Fruit fly (Drosophila melanogaster) whole organism, wandering third instar larva: ENCODE measurements around the gene Osi8.
A peak's percentile ranks its signal among the peaks of the same experiment; 100 is the strongest.

Experiments used
- CG32264 ChIP-seq: fragments of 200-800 bp; sonication (Bioruptor generic); optimal IDR thresholded peaks from 2 replicates; lab custom pipeline; 2016; ENCODE audit warnings: missing biosample characterization, missing genetic modification characterization
- CG9705 ChIP-seq: fragments of 200-800 bp; sonication (Bioruptor generic); optimal IDR thresholded peaks from 2 replicates; lab custom pipeline; 2018; ENCODE audit warnings: missing biosample characterization, mild to moderate bottlenecking, missing genetic modification characterization
- CrebA ChIP-seq: fragments of 200-800 bp; sonication (Bioruptor generic); optimal IDR thresholded peaks from 2 replicates; lab custom pipeline; 2016; ENCODE audit warnings: missing biosample characterization, mild to moderate bottlenecking, missing genetic modification characterization, borderline replicate concordance
- Dfd ChIP-seq: fragments of >200 bp; optimal IDR thresholded peaks from 2 replicates; lab custom pipeline; 2017; ENCODE audit warnings: missing biosample characterization, missing genetic modification characterization
- Dif ChIP-seq: fragments of 200-275, 200-300 bp; sonication (Bioruptor generic); optimal IDR thresholded peaks from 2 replicates; lab custom pipeline; 2018; ENCODE audit warnings: missing biosample characterization, missing genetic modification characterization; ENCODE audit not compliant: partially characterized antibody
- GATAd ChIP-seq: sonication (Bioruptor generic); optimal IDR thresholded peaks from 2 replicates; lab custom pipeline; 2016; ENCODE audit warnings: missing biosample characterization, missing genetic modification characterization
- Hnf4 ChIP-seq: fragments of 200-800 bp; sonication (Bioruptor generic); optimal IDR thresholded peaks from 2 replicates; lab custom pipeline; 2016; ENCODE audit warnings: missing biosample characterization, mild to moderate bottlenecking, missing genetic modification characterization
- Hr78 ChIP-seq: fragments of >200 bp; optimal IDR thresholded peaks from 2 replicates; lab custom pipeline; 2017; ENCODE audit warnings: missing biosample characterization, missing genetic modification characterization
- Hr83 ChIP-seq: fragments of 200-300 bp; sonication (Bioruptor generic); optimal IDR thresholded peaks from 2 replicates; lab custom pipeline; 2016; ENCODE audit warnings: missing biosample characterization, mild to moderate bottlenecking, missing genetic modification characterization, moderate library complexity; ENCODE audit not compliant: poor library complexity, severe bottlenecking
- Jra ChIP-seq: sonication (Bioruptor generic); optimal IDR thresholded peaks from 2 replicates; lab custom pipeline; 2016; ENCODE audit warnings: missing biosample characterization, missing genetic modification characterization
- Mio ChIP-seq: sonication (Bioruptor generic); optimal IDR thresholded peaks from 2 replicates; lab custom pipeline; 2016; ENCODE audit warnings: missing biosample characterization, missing genetic modification characterization
- Myc ChIP-seq: fragments of >200 bp; optimal IDR thresholded peaks from 2 replicates; lab custom pipeline; 2017
- Rel ChIP-seq, 2 experiments: fragments of 200-800 bp; sonication (Bioruptor generic) in 1 of 2; optimal IDR thresholded peaks; 2 replicates in 1 of 2; 3 replicates in 1 of 2; lab custom pipeline; 2016 to 2019; ENCODE audit warnings: mild to moderate bottlenecking in 2 of 2, missing biosample characterization in 2 of 2, missing genetic modification characterization in 2 of 2, moderate library complexity in 1 of 2
- Sp1 ChIP-seq: fragments of 200-800 bp; sonication (Bioruptor generic); optimal IDR thresholded peaks from 3 replicates; lab custom pipeline; 2019; ENCODE audit warnings: missing biosample characterization, mild to moderate bottlenecking, missing genetic modification characterization, moderate library complexity
- Vsx2 ChIP-seq: fragments of 200-300, 225-300 bp; sonication (Bioruptor generic); optimal IDR thresholded peaks from 2 replicates; lab custom pipeline; 2018; ENCODE audit warnings: missing biosample characterization, missing genetic modification characterization; ENCODE audit not compliant: partially characterized antibody
- br ChIP-seq: fragments of 200-800 bp; sonication (Bioruptor generic); optimal IDR thresholded peaks from 2 replicates; lab custom pipeline; 2016; ENCODE audit warnings: missing biosample characterization, missing genetic modification characterization
- brk ChIP-seq: fragments of 200-800 bp; sonication (Bioruptor generic); optimal IDR thresholded peaks from 2 replicates; lab custom pipeline; 2016; ENCODE audit warnings: missing biosample characterization, mild to moderate bottlenecking, missing genetic modification characterization
- dl ChIP-seq, 2 experiments: fragments of 175-275, 200-275 bp in 1 of 2; fragments of 200-275 bp in 1 of 2; sonication (Bioruptor generic); optimal IDR thresholded peaks; lab custom pipeline; 2018; ENCODE audit warnings: mild to moderate bottlenecking in 2 of 2, missing biosample characterization in 2 of 2, missing genetic modification characterization in 2 of 2, moderate library complexity in 2 of 2; ENCODE audit not compliant: partially characterized antibody in 2 of 2, insufficient read depth in 1 of 2
- dmrt93B ChIP-seq: fragments of 200-800 bp; sonication (Bioruptor generic); optimal IDR thresholded peaks from 2 replicates; lab custom pipeline; 2018; ENCODE audit warnings: missing biosample characterization, mild to moderate bottlenecking, missing genetic modification characterization
- dsf ChIP-seq: sonication (Bioruptor generic); optimal IDR thresholded peaks from 2 replicates; lab custom pipeline; 2016; ENCODE audit warnings: missing biosample characterization, missing genetic modification characterization, borderline replicate concordance
- ey ChIP-seq: fragments of 200-800 bp; sonication (Bioruptor generic); optimal IDR thresholded peaks from 2 replicates; lab custom pipeline; 2016; ENCODE audit warnings: missing biosample characterization, missing genetic modification characterization
- foxo ChIP-seq, 2 experiments: fragments of 200-800 bp; sonication (Bioruptor generic); optimal IDR thresholded peaks; 2 replicates in 1 of 2; 3 replicates in 1 of 2; lab custom pipeline; 2016 to 2017; ENCODE audit warnings: missing biosample characterization in 2 of 2, missing genetic modification characterization in 2 of 2
- fru ChIP-seq: fragments of 200-800 bp; sonication (Bioruptor generic); optimal IDR thresholded peaks from 3 replicates; lab custom pipeline; 2016; ENCODE audit warnings: missing biosample characterization, mild to moderate bottlenecking, missing genetic modification characterization
- h ChIP-seq: fragments of 200-800 bp; sonication (Bioruptor generic); optimal IDR thresholded peaks from 3 replicates; lab custom pipeline; 2016; ENCODE audit warnings: missing biosample characterization, mild to moderate bottlenecking, missing genetic modification characterization
- jim ChIP-seq: fragments of 175-275, 200-325 bp; sonication (Bioruptor generic); optimal IDR thresholded peaks from 2 replicates; lab custom pipeline; 2016; ENCODE audit warnings: missing biosample characterization, mild to moderate bottlenecking, missing genetic modification characterization
- lola ChIP-seq: fragments of >200 bp; optimal IDR thresholded peaks from 2 replicates; lab custom pipeline; 2017; ENCODE audit warnings: missing biosample characterization, missing genetic modification characterization
- pan ChIP-seq: fragments of >200 bp; optimal IDR thresholded peaks from 2 replicates; lab custom pipeline; 2017
- psq ChIP-seq: fragments of 200-800 bp; sonication (Bioruptor generic); optimal IDR thresholded peaks from 3 replicates; lab custom pipeline; 2017; ENCODE audit warnings: missing biosample characterization, mild to moderate bottlenecking, missing genetic modification characterization, moderate library complexity
- rgr ChIP-seq: fragments of 200-800 bp; sonication (Bioruptor generic); optimal IDR thresholded peaks from 3 replicates; lab custom pipeline; 2016; ENCODE audit warnings: missing biosample characterization, mild to moderate bottlenecking, missing genetic modification characterization
- sage ChIP-seq: fragments of 200-800 bp; sonication (Bioruptor generic); optimal IDR thresholded peaks from 2 replicates; lab custom pipeline; 2016; ENCODE audit warnings: missing biosample characterization, mild to moderate bottlenecking, missing genetic modification characterization
- sv ChIP-seq: fragments of 200-800 bp; sonication (Bioruptor generic); optimal IDR thresholded peaks from 3 replicates; lab custom pipeline; 2016; ENCODE audit warnings: missing biosample characterization, missing genetic modification characterization
- tai ChIP-seq: sonication (Bioruptor generic); optimal IDR thresholded peaks from 2 replicates; lab custom pipeline; 2016; ENCODE audit warnings: missing biosample characterization, missing genetic modification characterization
- usp ChIP-seq: fragments of >200 bp; optimal IDR thresholded peaks from 2 replicates; lab custom pipeline; 2017; ENCODE audit warnings: missing biosample characterization, missing genetic modification characterization
- woc ChIP-seq: sonication (Bioruptor generic); optimal IDR thresholded peaks from 2 replicates; lab custom pipeline; 2016; ENCODE audit warnings: missing biosample characterization, mild to moderate bottlenecking, missing genetic modification characterization

Osi8 gene

dm6 chr3R:6248694-6249093 lies 6.3 kb upstream of the Osi8 start, which contains the start of gene Osi7:
Osi7 (plus strand) TSS chr3R:6248994.
- TF ChIP-seq woc (GFP tag; lab: Kevin White, UChicago) (no peak), usp (no peak), Hr83 (no peak), rgr (GFP tag; lab: Kevin White, UChicago) (no peak), Dfd (GFP tag; lab: Kevin White, UChicago) (no peak), CG32264 (no peak), Dif (no peak)

- TF ChIP-seq tai: no peak
- no peak for TF ChIP-seq Hr83
- no peak for TF ChIP-seq fru
- no peak for TF ChIP-seq brk
- no peak for TF ChIP-seq Sp1 (GFP tag; lab: Kevin White, UChicago)
- no peak for TF ChIP-seq foxo (GFP tag; optimal IDR thresholded peaks at IDR 0.05; lab: Kevin White, UChicago)
- no peak for TF ChIP-seq CG9705 (GFP tag; lab: Kevin White, UChicago)
Observed at dm6 chr3R:6252809-6253208, 2.2 kb upstream of the Osi8 start.

dm6 chr3R:6254438-6254837 lies 537 bp upstream of the Osi8 start:
- TF ChIP-seq Dif (no peak), Myc (lab: Kevin White, UChicago) (peak; percentile 38)

- no peak for TF ChIP-seq sv (GFP tag; lab: Kevin White, UChicago)
- no peak for TF ChIP-seq Sp1 (GFP tag; lab: Kevin White, UChicago)
- TF ChIP-seq Mio: no peak
- TF ChIP-seq Jra: no peak
- no peak for TF ChIP-seq ey (GFP tag; lab: Kevin White, UChicago)
- TF ChIP-seq rgr (GFP tag; lab: Kevin White, UChicago): no peak
- TF ChIP-seq fru: no peak
- no peak for TF ChIP-seq Hr78 (GFP tag; lab: Kevin White, UChicago)
- TF ChIP-seq h (GFP tag; lab: Kevin White, UChicago): no peak
- TF ChIP-seq, all 38 proteins: peak for 0
Observed at dm6 chr3R:6259837-6260236, 4.9 kb downstream of the Osi8 start, which contains the start of gene Osi9. Osi9 (plus strand) TSS chr3R:6260211.

- TF ChIP-seq rgr (GFP tag; lab: Kevin White, UChicago) (no peak), Rel (GFP tag; optimal IDR thresholded peaks at IDR 0.05; lab: Kevin White, UChicago) (no peak), Rel (tag; optimal IDR thresholded peaks at IDR 0.05; lab: Kevin White, UChicago) (no peak), sv (GFP tag; lab: Kevin White, UChicago) (no peak), lola (GFP tag; lab: Kevin White, UChicago) (no peak), br (GFP tag; lab: Kevin White, UChicago) (no peak), Mio (no peak), GATAd (no peak), woc (GFP tag; lab: Kevin White, UChicago) (no peak)
Observed at dm6 chr3R:6263658-6264057, 8.7 kb downstream of the Osi8 start, which contains the start of gene Osi10a. Osi10a (plus strand) TSS chr3R:6263958.

dm6 chr3R:6265890-6266289 lies 10.9 kb downstream of the Osi8 start, which contains the start of gene Osi10b:
Osi10b (plus strand) TSS chr3R:6266190.
- no peak for TF ChIP-seq psq (GFP tag; lab: Kevin White, UChicago)
- no peak for TF ChIP-seq CG9705 (GFP tag; lab: Kevin White, UChicago)
- TF ChIP-seq ey (GFP tag; lab: Kevin White, UChicago): no peak
- no peak for TF ChIP-seq Rel (GFP tag; optimal IDR thresholded peaks at IDR 0.05; lab: Kevin White, UChicago)
- TF ChIP-seq Rel (tag; optimal IDR thresholded peaks at IDR 0.05; lab: Kevin White, UChicago): no peak
- no peak for TF ChIP-seq Vsx2 (GFP tag; lab: Kevin White, UChicago)
- no peak for TF ChIP-seq Myc (lab: Kevin White, UChicago)
- TF ChIP-seq Sp1 (GFP tag; lab: Kevin White, UChicago): no peak
- TF ChIP-seq fru: no peak
- no peak for TF ChIP-seq dmrt93B
- no peak for TF ChIP-seq Hnf4 (GFP tag; lab: Kevin White, UChicago)
- TF ChIP-seq pan (lab: Kevin White, UChicago): no peak
- TF ChIP-seq GATAd: no peak

dm6 chr3R:6268657-6269056 lies 13.7 kb downstream of the Osi8 start, which contains the start of gene Osi11:
Osi11 (minus strand) TSS chr3R:6268757.
- no peak for TF ChIP-seq Rel (GFP tag; optimal IDR thresholded peaks at IDR 0.05; lab: Kevin White, UChicago)
- TF ChIP-seq Rel (tag; optimal IDR thresholded peaks at IDR 0.05; lab: Kevin White, UChicago): no peak
- TF ChIP-seq dsf: no peak
- no peak for TF ChIP-seq foxo (GFP tag; optimal IDR thresholded peaks at IDR 0.05; lab: Kevin White, UChicago)
- TF ChIP-seq sage (GFP tag; lab: Kevin White, UChicago): no peak
- TF ChIP-seq rgr (GFP tag; lab: Kevin White, UChicago): no peak
- no peak for TF ChIP-seq tai
- no peak for TF ChIP-seq CrebA (GFP tag; lab: Kevin White, UChicago)
- TF ChIP-seq fru: no peak
- no peak for TF ChIP-seq Mio
- no peak for TF ChIP-seq dmrt93B
- TF ChIP-seq psq (GFP tag; lab: Kevin White, UChicago): no peak
- no peak for TF ChIP-seq jim
- no peak for TF ChIP-seq Hr83
- TF ChIP-seq Jra: no peak
- TF ChIP-seq dl (GFP tag; optimal IDR thresholded peaks at IDR 0.05; lab: Kevin White, UChicago; ENCODE audit: insufficient read depth in 1 of 2, partially characterized antibody in 2 of 2): no peak
